Worm (Caenorhabditis elegans) whole organism, L1 larva: ENCODE measurements around the gene srbc-8.

Experiments used
- C04F5.9 ChIP-seq: sonication (generic microtip); optimal IDR thresholded peaks from 2 replicates; lab custom pipeline; 2016; ENCODE audit warnings: missing genetic modification characterization, missing compliant biosample characterization
- Y116A8C.19 ChIP-seq: sonication (generic microtip); optimal IDR thresholded peaks from 2 replicates; lab custom pipeline; 2016; ENCODE audit warnings: missing compliant biosample characterization, missing genetic modification characterization, borderline replicate concordance
- blmp-1 ChIP-seq: fragments of 150-350 bp; optimal IDR thresholded peaks from 2 replicates; lab custom pipeline; 2014; ENCODE audit warnings: missing biosample characterization, missing genetic modification characterization
- ceh-63 ChIP-seq: fragments of 200-800 bp; sonication (Bioruptor generic); optimal IDR thresholded peaks from 2 replicates; lab custom pipeline; 2018; ENCODE audit warnings: mild to moderate bottlenecking, missing genetic modification characterization, missing compliant biosample characterization
- ceh-88 ChIP-seq: fragments of 200-800 bp; sonication (Bioruptor generic); IDR thresholded peaks from 2 replicates; pipeline ENCODE4 v1.3.6; 2022; ENCODE audit warnings: missing genetic modification characterization, missing compliant biosample characterization
- dpl-1 ChIP-seq, 3 experiments: fragments of 150-350 bp in 2 of 3; sonication (generic microtip) in 1 of 3; optimal IDR thresholded peaks; 2 replicates each; lab custom pipeline; 2014 to 2017; ENCODE audit warnings: missing biosample characterization in 3 of 3, missing genetic modification characterization in 3 of 3, missing genetic modification reagents in 3 of 3
- efl-1 ChIP-seq, 4 experiments: fragments of 150-350 bp; optimal IDR thresholded peaks in 3 of 4; peaks in 1 of 4; 1 replicate in 1 of 4; 2 replicates in 3 of 4; lab custom pipeline; 2014; ENCODE audit warnings: missing biosample characterization in 2 of 4, missing genetic modification characterization in 2 of 4, missing genetic modification reagents in 2 of 4
- efl-3 ChIP-seq: fragments of 200-800 bp; sonication (Bioruptor generic); optimal IDR thresholded peaks from 2 replicates; lab custom pipeline; 2018; ENCODE audit warnings: mild to moderate bottlenecking, missing genetic modification characterization, missing compliant biosample characterization
- egl-27 ChIP-seq, 2 experiments: fragments of 150-350 bp in 1 of 2; sonication (generic microtip); optimal IDR thresholded peaks; 3 replicates each; lab custom pipeline; 2017 to 2018; ENCODE audit warnings: missing biosample characterization in 2 of 2, missing genetic modification characterization in 2 of 2, missing genetic modification reagents in 2 of 2
- elt-2 ChIP-seq: sonication (generic microtip); optimal IDR thresholded peaks from 2 replicates; lab custom pipeline; 2016; ENCODE audit warnings: missing genetic modification characterization, mild to moderate bottlenecking, inconsistent platforms, missing compliant biosample characterization, missing genetic modification reagents
- ets-5 ChIP-seq: fragments of 200-800 bp; sonication (Bioruptor generic); IDR thresholded peaks from 2 replicates; pipeline ENCODE4 v1.3.6; 2022; ENCODE audit warnings: missing genetic modification characterization, missing compliant biosample characterization
- fkh-8 ChIP-seq: sonication (generic microtip); optimal IDR thresholded peaks from 2 replicates; lab custom pipeline; 2016; ENCODE audit warnings: mild to moderate bottlenecking, missing genetic modification characterization, missing compliant biosample characterization
- grh-1 ChIP-seq: fragments of 200-800 bp; sonication (Bioruptor generic); IDR thresholded peaks from 2 replicates; pipeline ENCODE4 v1.3.6; 2022; ENCODE audit warnings: missing genetic modification reagents, missing genetic modification characterization, missing compliant biosample characterization
- hlh-17 ChIP-seq: fragments of 200-800 bp; sonication (Bioruptor generic); optimal IDR thresholded peaks from 2 replicates; lab custom pipeline; 2018; ENCODE audit warnings: missing genetic modification characterization, mild to moderate bottlenecking, missing compliant biosample characterization, moderate library complexity, borderline replicate concordance
- irx-1 ChIP-seq: sonication (generic microtip); optimal IDR thresholded peaks from 2 replicates; lab custom pipeline; 2016; ENCODE audit warnings: missing genetic modification characterization, missing compliant biosample characterization
- lin-13 ChIP-seq: fragments of 150-350 bp; optimal IDR thresholded peaks from 2 replicates; lab custom pipeline; 2014; ENCODE audit warnings: missing biosample characterization, missing genetic modification reagents, missing genetic modification characterization
- lin-15B ChIP-seq: fragments of 150-350 bp; sonication (generic microtip); optimal IDR thresholded peaks from 3 replicates; lab custom pipeline; 2014; ENCODE audit warnings: missing biosample characterization, missing genetic modification characterization
- lsy-2 ChIP-seq, 2 experiments: fragments of 150-350 bp; optimal IDR thresholded peaks; 2 replicates each; lab custom pipeline; 2014; ENCODE audit warnings: missing biosample characterization in 2 of 2, missing genetic modification characterization in 2 of 2
- nhr-11 ChIP-seq: fragments of 150-350 bp; optimal IDR thresholded peaks from 2 replicates; lab custom pipeline; 2014; ENCODE audit warnings: missing biosample characterization, missing genetic modification characterization
- nhr-19 ChIP-seq: fragments of 200-800 bp; sonication (Bioruptor generic); conservative IDR thresholded peaks from 2 replicates; pipeline ENCODE4 v1.3.6; 2022; ENCODE audit warnings: missing genetic modification characterization, missing compliant biosample characterization
- nhr-237 ChIP-seq: fragments of 150-350 bp; optimal IDR thresholded peaks from 2 replicates; lab custom pipeline; 2014; ENCODE audit warnings: missing biosample characterization, missing genetic modification characterization
- nhr-47 ChIP-seq: sonication (generic microtip); optimal IDR thresholded peaks from 2 replicates; lab custom pipeline; 2016; ENCODE audit warnings: mild to moderate bottlenecking, missing genetic modification characterization, moderate library complexity, missing compliant biosample characterization
- nhr-71 ChIP-seq: sonication (generic microtip); optimal IDR thresholded peaks from 2 replicates; lab custom pipeline; 2016; ENCODE audit warnings: mild to moderate bottlenecking, missing genetic modification characterization, moderate library complexity, missing compliant biosample characterization
- nhr-85 ChIP-seq: sonication (generic microtip); peaks from one replicate; lab custom pipeline; 2016; ENCODE audit warnings: missing genetic modification characterization, inconsistent platforms, missing compliant biosample characterization
- rnt-1 ChIP-seq: sonication (generic microtip); optimal IDR thresholded peaks from 2 replicates; lab custom pipeline; 2016; ENCODE audit warnings: mild to moderate bottlenecking, missing genetic modification characterization, moderate library complexity, missing compliant biosample characterization
- snpc-4 ChIP-seq: fragments of 150-350 bp; optimal IDR thresholded peaks from 2 replicates; lab custom pipeline; 2014; ENCODE audit warnings: missing biosample characterization, missing genetic modification characterization
- unc-130 ChIP-seq: fragments of 150-350 bp; optimal IDR thresholded peaks from 2 replicates; lab custom pipeline; 2017; ENCODE audit warnings: missing biosample characterization, missing genetic modification characterization, inconsistent platforms
- unc-62 ChIP-seq: fragments of 150-350 bp; optimal IDR thresholded peaks from 2 replicates; lab custom pipeline; 2014; ENCODE audit warnings: missing biosample characterization, missing genetic modification reagents, missing genetic modification characterization
- unc-86 ChIP-seq: sonication (generic microtip); optimal IDR thresholded peaks from 2 replicates; lab custom pipeline; 2016; ENCODE audit warnings: missing genetic modification characterization, missing compliant biosample characterization
- vab-15 ChIP-seq: sonication (generic microtip); optimal IDR thresholded peaks from 2 replicates; lab custom pipeline; 2017; ENCODE audit warnings: missing genotype, mild to moderate bottlenecking, missing genetic modification characterization, missing compliant biosample characterization
- zag-1 ChIP-seq: fragments of 150-350 bp; optimal IDR thresholded peaks from 2 replicates; lab custom pipeline; 2014; ENCODE audit warnings: missing biosample characterization, missing genetic modification characterization
- zip-4 ChIP-seq: fragments of 200-800 bp; sonication (Bioruptor generic); optimal IDR thresholded peaks from 2 replicates; lab custom pipeline; 2018; ENCODE audit warnings: mild to moderate bottlenecking, missing genetic modification characterization, moderate library complexity, missing compliant biosample characterization
- ztf-11 ChIP-seq, 2 experiments: sonication (generic microtip); optimal IDR thresholded peaks; 2 replicates each; lab custom pipeline; 2016 to 2017; ENCODE audit warnings: missing genetic modification characterization in 2 of 2, missing biosample characterization in 1 of 2, missing compliant biosample characterization in 1 of 2

The srbc-8 gene

DNA sequence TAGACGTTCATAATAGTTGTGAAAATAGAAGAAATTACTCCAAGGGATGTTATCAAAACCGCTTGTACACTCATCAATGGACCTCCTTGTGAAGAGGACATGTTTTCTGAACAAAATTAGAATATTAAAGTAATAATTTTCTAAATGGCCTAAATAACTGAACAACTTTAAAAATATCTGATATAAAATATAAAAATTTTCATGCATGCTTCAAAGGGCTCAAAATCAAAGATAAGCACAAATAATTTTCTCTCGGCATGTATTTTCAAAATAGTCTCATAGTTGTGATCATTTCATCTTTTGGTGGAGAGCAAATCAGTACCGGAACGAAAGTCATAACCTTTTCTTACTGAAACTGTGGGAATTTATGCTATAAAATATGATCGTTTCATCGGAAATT is at the start of gene srbc-8:
srbc-8 (minus strand) TSS at position 101 of the 400 bp plus-strand sequence.
- no peak for TF ChIP-seq nhr-237 (tag; lab: Kevin White, UChicago)
- TF ChIP-seq unc-62 (GFP tag; lab: Kevin White, UChicago), result no peak
- no peak for TF ChIP-seq nhr-71 (tag; lab: Kevin White, UChicago)
- TF ChIP-seq efl-1 (optimal IDR thresholded peaks at IDR 0.05; lab: Kevin White, UChicago), result no peak
- TF ChIP-seq efl-1 (GFP tag; optimal IDR thresholded peaks at IDR 0.05 in 1 of 2; lab: Kevin White, UChicago), result peak in 1 of 2 experiments; percentile 22
- no peak for TF ChIP-seq fkh-8 (tag; lab: Kevin White, UChicago)
- TF ChIP-seq nhr-85 (tag; lab: Kevin White, UChicago), result no peak
- no peak for TF ChIP-seq blmp-1 (tag; lab: Kevin White, UChicago)

DNA sequence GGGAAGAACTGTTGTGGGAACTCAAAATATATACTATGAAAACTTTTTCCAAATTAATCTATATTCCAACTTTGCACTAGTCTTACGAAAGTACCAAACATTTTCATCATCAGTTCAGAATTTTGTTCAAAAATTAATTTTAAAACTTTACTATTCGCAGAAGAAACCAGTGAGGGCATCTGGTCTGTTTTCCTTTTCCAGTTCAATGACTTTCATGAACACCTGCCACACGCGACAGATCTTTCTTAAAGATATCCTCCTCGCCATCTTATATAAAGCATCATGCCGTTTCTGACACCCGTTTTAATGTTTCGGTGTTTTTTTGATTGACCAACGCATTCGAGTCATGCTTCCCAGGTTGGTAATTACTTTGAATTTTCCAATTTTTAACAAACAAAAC is 48.0 kb upstream of the srbc-8 start, which contains the start of gene C54F6.3:
C54F6.3 (plus strand) TSS at position 301 of the 400 bp plus-strand sequence.
- TF ChIP-seq lsy-2 (tag; optimal IDR thresholded peaks at IDR 0.05; lab: Kevin White, UChicago) (no peak), efl-1 (optimal IDR thresholded peaks at IDR 0.05; lab: Kevin White, UChicago) (no peak), efl-1 (GFP tag; optimal IDR thresholded peaks at IDR 0.05 in 1 of 2; lab: Kevin White, UChicago) (peak in 1 of 2 experiments; percentile 50)

DNA sequence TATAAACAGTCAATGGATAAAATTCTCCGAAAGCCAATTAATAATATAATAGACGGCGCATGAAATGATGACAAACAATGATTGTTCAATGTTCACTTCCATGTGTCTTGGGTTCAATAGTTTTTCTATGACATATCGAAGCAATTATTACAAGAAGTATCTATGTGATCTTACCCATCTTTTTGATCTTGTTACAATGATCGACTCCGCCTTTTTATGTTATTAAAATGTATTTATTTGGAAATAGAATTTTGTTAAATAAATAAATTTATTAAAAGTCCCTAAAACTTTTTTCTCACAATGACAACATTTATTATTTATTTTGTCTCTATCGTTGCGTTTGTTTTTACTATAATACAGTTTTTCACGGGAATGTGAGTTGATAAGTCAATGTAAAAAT is 44.9 kb upstream of the srbc-8 start, which contains the start of gene swt-2:
swt-2 (plus strand) TSS at position 301 of the 400 bp plus-strand sequence.
- TF ChIP-seq ceh-88 (GFP tag; lab: Robert Waterston, UW), result no peak
- no peak for TF ChIP-seq irx-1
- TF ChIP-seq lin-13 (GFP tag; lab: Kevin White, UChicago), result no peak
- no peak for TF ChIP-seq C04F5.9
- TF ChIP-seq unc-62 (GFP tag; lab: Kevin White, UChicago), result no peak
- no peak for TF ChIP-seq efl-3 (GFP tag; lab: Kevin White, UChicago)
- TF ChIP-seq lin-15B (tag; lab: Kevin White, UChicago), result no peak
- TF ChIP-seq unc-130 (tag; lab: Kevin White, UChicago), result no peak
- TF ChIP-seq, all 84 proteins: peak for 0

DNA sequence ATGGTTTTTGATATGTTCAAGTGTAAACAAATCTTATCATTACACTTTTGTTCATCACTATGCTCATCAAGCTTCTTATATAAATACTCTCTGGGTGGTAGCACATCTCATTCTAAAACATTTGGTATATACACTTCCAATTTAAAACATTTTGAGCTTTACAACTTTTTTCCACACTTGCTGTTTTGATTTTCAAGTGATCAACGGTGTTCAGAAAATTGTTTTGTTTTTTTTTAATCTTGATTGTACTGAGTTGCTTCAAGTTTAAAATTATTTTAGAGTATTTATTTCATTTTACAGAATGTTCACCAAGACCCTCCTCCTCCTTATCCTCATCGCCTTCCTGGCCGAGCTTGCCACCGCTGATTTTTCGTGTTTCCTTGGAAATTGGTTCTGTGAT is 43.9 kb upstream of the srbc-8 start, which contains the start of gene C54F6.5:
C54F6.5 (plus strand) TSS at position 301 of the 400 bp plus-strand sequence.
- TF ChIP-seq ztf-11 (tag; optimal IDR thresholded peaks at IDR 0.05; lab: Kevin White, UChicago), result no peak
- TF ChIP-seq egl-27 (tag; optimal IDR thresholded peaks at IDR 0.05; lab: Kevin White, UChicago), result no peak
- TF ChIP-seq nhr-47 (tag; lab: Kevin White, UChicago), result no peak
- no peak for TF ChIP-seq nhr-11 (tag; lab: Kevin White, UChicago)
- TF ChIP-seq lin-15B (tag; lab: Kevin White, UChicago), result no peak
- TF ChIP-seq lsy-2 (tag; optimal IDR thresholded peaks at IDR 0.05; lab: Kevin White, UChicago), result no peak
- TF ChIP-seq vab-15 (tag; lab: Kevin White, UChicago), result no peak
- no peak for TF ChIP-seq rnt-1 (tag; lab: Kevin White, UChicago)
- TF ChIP-seq zag-1 (tag; lab: Kevin White, UChicago), result no peak

DNA sequence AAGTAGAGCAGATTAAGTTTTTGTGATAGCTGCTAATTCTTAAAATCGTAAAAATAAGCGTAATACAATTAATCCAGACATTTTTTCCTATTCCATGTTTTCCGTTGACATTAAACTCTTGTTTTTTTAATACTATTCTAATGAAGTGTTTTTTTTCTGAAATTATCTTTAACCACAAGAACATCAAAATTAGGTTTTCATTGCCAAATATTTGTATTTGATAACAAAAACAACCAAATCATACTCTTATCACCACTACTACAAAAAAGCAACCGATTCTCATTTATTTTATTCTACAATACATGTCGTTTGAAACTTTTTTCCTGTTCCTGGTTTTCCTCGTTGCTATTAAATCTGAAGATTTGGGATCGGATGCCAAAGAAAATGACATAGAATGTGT is 42.3 kb upstream of the srbc-8 start, which contains the start of gene C54F6.17:
C54F6.17 (plus strand) TSS at position 301 of the 400 bp plus-strand sequence.
- TF ChIP-seq hlh-17, result no peak
- no peak for TF ChIP-seq unc-86 (tag; lab: Kevin White, UChicago)
- no peak for TF ChIP-seq nhr-11 (tag; lab: Kevin White, UChicago)
- no peak for TF ChIP-seq blmp-1 (tag; lab: Kevin White, UChicago)
- TF ChIP-seq grh-1, result no peak
- TF ChIP-seq zip-4, result no peak
- no peak for TF ChIP-seq nhr-19 (GFP tag; lab: Robert Waterston, UW)
- TF ChIP-seq zag-1 (tag; lab: Kevin White, UChicago), result no peak
- TF ChIP-seq elt-2, result no peak
- TF ChIP-seq snpc-4, result no peak
- TF ChIP-seq Y116A8C.19 (tag; lab: Kevin White, UChicago), result no peak
- TF ChIP-seq vab-15 (tag; lab: Kevin White, UChicago), result no peak
- TF ChIP-seq ets-5 (GFP tag; lab: Robert Waterston, UW), result no peak
- TF ChIP-seq dpl-1 (GFP tag; optimal IDR thresholded peaks at IDR 0.05; lab: Kevin White, UChicago), result no peak
- no peak for TF ChIP-seq C04F5.9
- TF ChIP-seq ceh-63, result no peak
- TF ChIP-seq rnt-1 (tag; lab: Kevin White, UChicago), result no peak
